Worm (Caenorhabditis elegans) whole organism, mixed stage, embryonic: ENCODE measurements around the gene srbc-79.
"Not testable (repeated sequence)": the region's sequence is repeated elsewhere in the genome, so short reads cannot be mapped to it uniquely, and the experiment has no call there.

ENCODE experiments used
- M03D4.4 ChIP-seq: sonication (generic microtip); optimal IDR thresholded peaks from 2 replicates; lab custom pipeline; 2017; ENCODE audit warnings: mild to moderate bottlenecking, missing genetic modification characterization, missing compliant biosample characterization
- blmp-1 ChIP-seq: fragments of 150-350 bp; optimal IDR thresholded peaks from 2 replicates; lab custom pipeline; 2014; ENCODE audit warnings: missing biosample characterization, missing genetic modification characterization
- ceh-39 ChIP-seq: fragments of 150-350 bp; optimal IDR thresholded peaks from 2 replicates; lab custom pipeline; 2014; ENCODE audit warnings: missing biosample characterization, missing genetic modification characterization
- ceh-43 ChIP-seq: fragments of 200-800 bp; sonication (Bioruptor generic); optimal IDR thresholded peaks from 2 replicates; lab custom pipeline; 2018; ENCODE audit warnings: mild to moderate bottlenecking, missing genetic modification characterization, moderate library complexity, missing compliant biosample characterization
- ceh-83 ChIP-seq: fragments of 200-800 bp; sonication (Bioruptor generic); optimal IDR thresholded peaks from 2 replicates; lab custom pipeline; 2018; ENCODE audit warnings: mild to moderate bottlenecking, missing genetic modification characterization, missing compliant biosample characterization
- cnd-1 ChIP-seq: fragments of 200-800 bp; sonication (Bioruptor generic); optimal IDR thresholded peaks from 2 replicates; lab custom pipeline; 2018; ENCODE audit warnings: mild to moderate bottlenecking, missing genetic modification characterization, missing compliant biosample characterization
- drap-1 ChIP-seq: fragments of 200-800 bp; sonication (Bioruptor generic); optimal IDR thresholded peaks from 3 replicates; lab custom pipeline; 2018; ENCODE audit warnings: mild to moderate bottlenecking, missing genetic modification characterization, missing compliant biosample characterization
- elt-1 ChIP-seq: sonication (generic microtip); optimal IDR thresholded peaks from 2 replicates; lab custom pipeline; 2017; ENCODE audit warnings: missing genetic modification characterization, mild to moderate bottlenecking, missing compliant biosample characterization, antibody characterized with exemption, moderate library complexity, borderline replicate concordance; ENCODE audit not compliant: insufficient read depth
- ham-2 ChIP-seq: fragments of 200-800 bp; sonication (Bioruptor generic); optimal IDR thresholded peaks from 2 replicates; lab custom pipeline; 2018; ENCODE audit warnings: mild to moderate bottlenecking, missing genetic modification characterization, missing compliant biosample characterization
- hlh-1 ChIP-seq: fragments of 150-350 bp; optimal IDR thresholded peaks from 2 replicates; lab custom pipeline; 2014; ENCODE audit warnings: missing biosample characterization, missing genetic modification reagents, missing genetic modification characterization
- lin-13 ChIP-seq: fragments of 150-350 bp; optimal IDR thresholded peaks from 2 replicates; lab custom pipeline; 2014; ENCODE audit warnings: missing biosample characterization, missing genetic modification characterization
- mab-5 ChIP-seq: fragments of 150-350 bp; optimal IDR thresholded peaks from 2 replicates; lab custom pipeline; 2014; ENCODE audit warnings: missing biosample characterization, missing genetic modification characterization
- mls-2 ChIP-seq: sonication (generic microtip); optimal IDR thresholded peaks from 2 replicates; lab custom pipeline; 2016; ENCODE audit warnings: mild to moderate bottlenecking, missing genetic modification characterization, moderate library complexity, missing compliant biosample characterization
- nhr-12 ChIP-seq: fragments of 150-350 bp; optimal IDR thresholded peaks from 2 replicates; lab custom pipeline; 2014; ENCODE audit warnings: missing biosample characterization, missing genetic modification characterization
- nhr-2 ChIP-seq: fragments of 150-350 bp; optimal IDR thresholded peaks from 2 replicates; lab custom pipeline; 2014; ENCODE audit warnings: missing biosample characterization, missing genetic modification characterization
- nhr-28 ChIP-seq: fragments of 150-350 bp; optimal IDR thresholded peaks from 2 replicates; lab custom pipeline; 2014; ENCODE audit warnings: missing biosample characterization, missing genetic modification characterization
- nhr-76 ChIP-seq: sonication (generic microtip); optimal IDR thresholded peaks from 2 replicates; lab custom pipeline; 2017; ENCODE audit warnings: missing biosample characterization, missing genetic modification characterization
- pha-4 ChIP-seq: fragments of 150-350 bp; optimal IDR thresholded peaks from 2 replicates; lab custom pipeline; 2018; ENCODE audit warnings: missing biosample characterization, missing genetic modification reagents, missing genetic modification characterization
- sem-2 ChIP-seq: fragments of 200-800 bp; sonication (Bioruptor generic); optimal IDR thresholded peaks from 2 replicates; lab custom pipeline; 2018; ENCODE audit warnings: mild to moderate bottlenecking, missing genetic modification characterization, missing compliant biosample characterization
- snpc-4 ChIP-seq: fragments of 150-350 bp; optimal IDR thresholded peaks from 2 replicates; lab custom pipeline; 2014; ENCODE audit warnings: missing biosample characterization, missing genetic modification characterization
- sptf-1 ChIP-seq: sonication (generic microtip); optimal IDR thresholded peaks from 2 replicates; lab custom pipeline; 2017; ENCODE audit warnings: mild to moderate bottlenecking, missing genetic modification characterization, moderate library complexity, missing compliant biosample characterization
- tbx-8 ChIP-seq: fragments of 200-800 bp; sonication (Bioruptor generic); optimal IDR thresholded peaks from 2 replicates; lab custom pipeline; 2018; ENCODE audit warnings: mild to moderate bottlenecking, missing genetic modification characterization, moderate library complexity, missing compliant biosample characterization
- unc-120 ChIP-seq: sonication (generic microtip); optimal IDR thresholded peaks from 2 replicates; lab custom pipeline; 2017; ENCODE audit warnings: missing genetic modification characterization, missing compliant biosample characterization; ENCODE audit not compliant: poor library complexity, severe bottlenecking
- unc-39 ChIP-seq: fragments of 150-350 bp; optimal IDR thresholded peaks from 2 replicates; lab custom pipeline; 2014; ENCODE audit warnings: missing biosample characterization, missing genetic modification characterization
- zip-8 ChIP-seq: fragments of 150-350 bp; optimal IDR thresholded peaks from 2 replicates; lab custom pipeline; 2014; ENCODE audit warnings: missing biosample characterization, missing genetic modification characterization
- ztf-11 ChIP-seq: fragments of 150-350 bp; optimal IDR thresholded peaks from 2 replicates; lab custom pipeline; 2014; ENCODE audit warnings: missing biosample characterization, missing genetic modification characterization

The srbc-79 gene

DNA sequence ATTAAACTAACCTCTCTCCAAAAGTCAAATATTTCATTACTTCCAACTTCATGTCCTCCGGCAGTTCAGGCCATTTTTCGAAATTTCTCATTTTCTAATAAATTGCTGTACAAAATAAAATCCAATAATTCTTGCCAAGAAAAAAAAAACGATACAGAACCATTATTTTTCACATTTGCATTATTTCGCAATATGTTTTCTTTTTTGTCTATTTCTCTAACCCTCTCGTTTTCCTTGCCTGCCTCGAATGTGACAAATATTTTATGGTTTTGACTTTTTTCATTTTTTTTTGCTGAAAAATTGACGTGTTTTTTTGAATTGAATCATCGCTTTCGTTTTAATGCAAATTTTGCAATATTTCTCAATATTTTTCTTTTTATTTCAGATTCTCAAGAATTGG, 29.9 kb upstream of the srbc-79 start, which contains the start of the genes Y38H6C.9 and fbxa-150:
Y38H6C.9 (minus strand) TSS at position 52 of the 400 bp plus-strand sequence.
fbxa-150 (plus strand) TSS at position 380 of the 400 bp plus-strand sequence.
- no peak for TF ChIP-seq sem-2 (GFP tag; lab: Kevin White, UChicago)
- TF ChIP-seq nhr-28 (tag; lab: Kevin White, UChicago), result no peak
- TF ChIP-seq ztf-11, result no peak
- TF ChIP-seq mab-5, result no peak
- TF ChIP-seq mls-2 (tag; lab: Kevin White, UChicago), result no peak
- TF ChIP-seq nhr-2 (tag; lab: Kevin White, UChicago), result no peak
- TF ChIP-seq zip-8 (tag; lab: Kevin White, UChicago), result no peak
- TF ChIP-seq snpc-4, result no peak
- no peak for TF ChIP-seq sptf-1 (tag; lab: Kevin White, UChicago)
- TF ChIP-seq ceh-43 (GFP tag; lab: Kevin White, UChicago), result no peak
- TF ChIP-seq M03D4.4, result no peak
- no peak for TF ChIP-seq ham-2
- no peak for TF ChIP-seq ceh-39
- TF ChIP-seq ceh-83 (GFP tag; lab: Kevin White, UChicago), result no peak
- TF ChIP-seq blmp-1, result no peak
- TF ChIP-seq unc-120, result no peak

ce11 chrV:20518927-20519326, 26.6 kb upstream of the srbc-79 start, which contains the start of gene Y38H6C.25:
Gene Y38H6C.25 (plus strand): TSS chrV:20519227.
- TF ChIP-seq unc-39 (tag; lab: Kevin White, UChicago) (no peak), ham-2 (no peak), elt-1 (no peak), drap-1 (GFP tag; lab: Kevin White, UChicago) (no peak), nhr-2 (tag; lab: Kevin White, UChicago) (no peak)

DNA sequence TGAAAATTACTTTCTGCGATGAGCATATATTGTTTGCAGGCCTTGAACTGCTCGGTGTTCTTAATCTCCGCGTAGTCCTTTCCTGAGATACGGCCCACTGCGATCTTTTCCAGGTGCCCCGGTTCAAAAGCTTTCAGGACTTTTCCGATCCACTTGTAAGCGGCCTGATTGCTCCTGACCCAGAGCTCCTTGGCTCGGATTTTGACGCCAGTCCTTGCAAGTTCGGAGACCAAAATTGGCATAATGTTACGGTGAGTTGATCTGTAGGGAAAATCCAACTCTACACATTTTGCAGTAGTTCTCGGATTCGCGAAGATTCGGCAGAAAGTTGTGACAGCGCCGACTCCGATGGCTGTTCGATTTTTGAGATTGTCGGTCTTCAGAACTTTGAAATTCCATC, 24.7 kb upstream of the srbc-79 start:
- TF ChIP-seq ham-2 (no peak), pha-4 (no peak), nhr-12 (tag; lab: Kevin White, UChicago) (no peak), lin-13 (no peak), snpc-4 (no peak), M03D4.4 (no peak), unc-120 (no peak), blmp-1 (no peak), nhr-76 (no peak), drap-1 (GFP tag; lab: Kevin White, UChicago) (no peak)

DNA sequence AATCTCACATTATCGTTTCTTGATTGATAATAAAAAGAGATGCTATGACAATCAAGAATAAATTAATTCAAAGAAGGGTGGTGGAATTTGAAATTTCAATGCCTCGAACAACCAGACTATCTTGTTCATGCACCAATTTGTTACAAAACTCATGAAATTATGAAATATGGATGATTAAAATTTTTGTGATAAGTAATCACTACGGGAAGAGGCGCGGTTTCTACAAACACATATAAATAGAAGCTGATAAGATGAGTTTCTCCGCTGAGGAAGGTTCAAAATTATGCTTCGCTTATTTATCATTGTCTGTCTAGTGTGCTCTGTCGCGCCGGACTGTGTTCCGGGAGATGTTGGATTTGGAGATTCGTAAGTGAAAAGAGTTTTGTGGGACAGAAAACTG, 22.2 kb upstream of the srbc-79 start:
- no peak for TF ChIP-seq zip-8 (tag; lab: Kevin White, UChicago)
- no peak for TF ChIP-seq drap-1 (GFP tag; lab: Kevin White, UChicago)

ce11 chrV:20513661-20514060, 21.4 kb upstream of the srbc-79 start, which contains the start of gene Y38H6C.8:
Gene Y38H6C.8 (plus strand): TSS chrV:20513961.
- TF ChIP-seq sptf-1 (tag; lab: Kevin White, UChicago); ceh-43 (GFP tag; lab: Kevin White, UChicago); unc-39 (tag; lab: Kevin White, UChicago): not testable (repeated sequence)
- TF ChIP-seq, all 35 proteins: peak for 0; not testable (repeated sequence) for 35

- TF ChIP-seq unc-39 (tag; lab: Kevin White, UChicago) (no peak), M03D4.4 (no peak), cnd-1 (no peak), nhr-28 (tag; lab: Kevin White, UChicago) (no peak), tbx-8 (GFP tag; lab: Kevin White, UChicago) (no peak), sem-2 (GFP tag; lab: Kevin White, UChicago) (no peak), ceh-43 (GFP tag; lab: Kevin White, UChicago) (no peak)
These were observed 17.1 kb upstream of the srbc-79 start for ce11 chrV:20509427-20509826.

ce11 chrV:20506542-20506941, 14.3 kb upstream of the srbc-79 start:
- no peak for TF ChIP-seq unc-39 (tag; lab: Kevin White, UChicago)

- TF ChIP-seq mab-5 (no peak), zip-8 (tag; lab: Kevin White, UChicago) (no peak), elt-1 (no peak), hlh-1 (no peak), nhr-12 (tag; lab: Kevin White, UChicago) (no peak), ceh-43 (GFP tag; lab: Kevin White, UChicago) (no peak)
These were observed 12.7 kb upstream of the srbc-79 start, which contains the start of gene Y38H6C.4 for ce11 chrV:20504997-20505396. Gene Y38H6C.4 (minus strand): TSS chrV:20505097.
